Fruit fly (Drosophila melanogaster) whole organism, embryonic: ENCODE results near the gene CG3224.
A peak's percentile ranks its signal among the peaks of the same experiment; 100 is the strongest.

Source experiments
- B-H2 ChIP-seq: fragments of 200-800 bp; sonication (Bioruptor generic); optimal IDR thresholded peaks from 2 replicates; lab custom pipeline; 2018; ENCODE audit warnings: missing biosample characterization, mild to moderate bottlenecking, missing genetic modification characterization
- Bdp1 ChIP-seq: fragments of 200-800 bp; sonication (Bioruptor generic); optimal IDR thresholded peaks from 3 replicates; lab custom pipeline; 2016; ENCODE audit warnings: missing biosample characterization, missing genetic modification characterization
- CG10321 ChIP-seq: fragments of 200-800 bp; sonication (Bioruptor generic); IDR thresholded peaks from 2 replicates; pipeline ENCODE4 v1.3.6; 2022; ENCODE audit warnings: missing biosample characterization, missing genetic modification characterization
- CG11560 ChIP-seq: fragments of 200-800 bp; sonication (Bioruptor generic); IDR thresholded peaks from 3 replicates; pipeline ENCODE4 v1.3.6; 2022; ENCODE audit warnings: missing biosample characterization, missing genetic modification characterization
- CG12104 ChIP-seq: fragments of 200-800 bp; sonication (Bioruptor generic); optimal IDR thresholded peaks from 3 replicates; lab custom pipeline; 2016; ENCODE audit warnings: missing biosample characterization, missing genetic modification characterization
- CG12155 ChIP-seq: fragments of 200-800 bp; sonication (Bioruptor generic); optimal IDR thresholded peaks from 3 replicates; lab custom pipeline; 2016; ENCODE audit warnings: missing biosample characterization, missing genetic modification characterization
- CG12236 ChIP-seq: fragments of 200-800 bp; sonication (Bioruptor generic); optimal IDR thresholded peaks from 2 replicates; lab custom pipeline; 2016; ENCODE audit warnings: missing biosample characterization, missing genetic modification characterization
- CG12659 ChIP-seq: fragments of 200-800 bp; sonication (Bioruptor generic); optimal IDR thresholded peaks from 3 replicates; lab custom pipeline; 2017; ENCODE audit warnings: mild to moderate bottlenecking, missing biosample characterization, missing genetic modification reagents, missing genetic modification characterization
- CG13287 ChIP-seq: fragments of 200-800 bp; sonication (Bioruptor generic); IDR thresholded peaks from 2 replicates; pipeline ENCODE4 v1.3.6; 2022; ENCODE audit warnings: missing biosample characterization, missing genetic modification characterization; ENCODE audit not compliant: partially characterized antibody
- CG13775 ChIP-seq: fragments of 200-800 bp; sonication (Bioruptor generic); optimal IDR thresholded peaks from 3 replicates; lab custom pipeline; 2017; ENCODE audit warnings: missing biosample characterization, mild to moderate bottlenecking, missing genetic modification characterization
- CG16779 ChIP-seq: fragments of 200-800 bp; sonication (Bioruptor generic); IDR thresholded peaks from 2 replicates; pipeline ENCODE4 v1.3.6; 2022; ENCODE audit warnings: missing biosample characterization, missing genetic modification characterization
- CG17568 ChIP-seq: fragments of 200-800 bp; sonication (Bioruptor generic); optimal IDR thresholded peaks from 2 replicates; lab custom pipeline; 2018; ENCODE audit warnings: missing biosample characterization, mild to moderate bottlenecking, missing genetic modification characterization, moderate library complexity
- CG1832 ChIP-seq: fragments of 200-800 bp; sonication (Bioruptor generic); optimal IDR thresholded peaks from 2 replicates; lab custom pipeline; 2017; ENCODE audit warnings: missing biosample characterization, mild to moderate bottlenecking, missing genetic modification characterization, inconsistent platforms
- CG18476 ChIP-seq: fragments of 200-800 bp; sonication (Bioruptor generic); optimal IDR thresholded peaks from 2 replicates; lab custom pipeline; 2016; ENCODE audit warnings: missing biosample characterization, mild to moderate bottlenecking, missing genetic modification characterization
- CG2120 ChIP-seq: fragments of 200-800 bp; sonication (Bioruptor generic); optimal IDR thresholded peaks from 3 replicates; lab custom pipeline; 2016; ENCODE audit warnings: missing biosample characterization, missing genetic modification characterization
- CG32532 ChIP-seq: fragments of 200-800 bp; sonication (Bioruptor generic); IDR thresholded peaks from 2 replicates; pipeline ENCODE4 v1.3.6; 2022; ENCODE audit warnings: missing biosample characterization, missing genetic modification characterization
- CG3407 ChIP-seq: fragments of 200-800 bp; sonication (Bioruptor generic); optimal IDR thresholded peaks from 2 replicates; lab custom pipeline; 2018; ENCODE audit warnings: missing biosample characterization, mild to moderate bottlenecking, missing genetic modification characterization
- CG3847 ChIP-seq: fragments of 200-800 bp; sonication (Bioruptor generic); IDR thresholded peaks from 2 replicates; pipeline ENCODE4 v1.3.6; 2022; ENCODE audit warnings: missing biosample characterization, missing genetic modification characterization
- CG5180 ChIP-seq: fragments of 200-800 bp; sonication (Bioruptor generic); optimal IDR thresholded peaks from 3 replicates; lab custom pipeline; 2017; ENCODE audit warnings: missing biosample characterization, missing genetic modification characterization, mild to moderate bottlenecking, moderate library complexity, missing genetic modification reagents
- CG6765 ChIP-seq: fragments of 200-800 bp; sonication (Bioruptor generic); optimal IDR thresholded peaks from 3 replicates; lab custom pipeline; 2017; ENCODE audit warnings: missing biosample characterization, mild to moderate bottlenecking, missing genetic modification characterization
- CG7556 ChIP-seq: fragments of 200-800 bp; sonication (Bioruptor generic); optimal IDR thresholded peaks from 2 replicates; lab custom pipeline; 2017; ENCODE audit warnings: missing biosample characterization, mild to moderate bottlenecking, missing genetic modification characterization
- CG8944 ChIP-seq: fragments of 200-800 bp; sonication (Bioruptor generic); optimal IDR thresholded peaks from 3 replicates; lab custom pipeline; 2016; ENCODE audit warnings: missing biosample characterization, missing genetic modification characterization
- CrebB ChIP-seq: fragments of 200-800 bp; sonication (Bioruptor generic); optimal IDR thresholded peaks from 3 replicates; lab custom pipeline; 2018; ENCODE audit warnings: missing biosample characterization, mild to moderate bottlenecking, missing genetic modification characterization
- D ChIP-seq, 2 experiments: fragments of 200-800 bp in 1 of 2; fragments of >200 bp in 1 of 2; sonication (Bioruptor generic) in 1 of 2; optimal IDR thresholded peaks; 2 replicates in 1 of 2; 3 replicates in 1 of 2; lab custom pipeline; 2017; ENCODE audit warnings: mild to moderate bottlenecking in 1 of 2, missing biosample characterization in 1 of 2, missing genetic modification characterization in 1 of 2, missing genetic modification reagents in 1 of 2
- D19B ChIP-seq: fragments of 200-800 bp; sonication (Bioruptor generic); optimal IDR thresholded peaks from 2 replicates; lab custom pipeline; 2017; ENCODE audit warnings: missing biosample characterization, mild to moderate bottlenecking, missing genetic modification characterization
- Dref ChIP-seq: fragments of 200-800 bp; sonication (Bioruptor generic); IDR thresholded peaks from 2 replicates; pipeline ENCODE4 v1.3.6; 2022; ENCODE audit warnings: missing biosample characterization, missing genetic modification characterization
- E2f2 ChIP-seq: fragments of 200-800 bp; sonication (Bioruptor generic); IDR thresholded peaks from 2 replicates; pipeline ENCODE4 v1.3.6; 2022; ENCODE audit warnings: missing biosample characterization, missing genetic modification characterization
- Ets97D ChIP-seq: fragments of 200-800 bp; sonication (Bioruptor generic); optimal IDR thresholded peaks from 3 replicates; lab custom pipeline; 2016; ENCODE audit warnings: missing biosample characterization, missing genetic modification characterization
- Hr39 ChIP-seq: fragments of >200 bp; optimal IDR thresholded peaks from 2 replicates; lab custom pipeline; 2017
- Kr ChIP-seq: fragments of 200-800 bp; sonication (Bioruptor generic); optimal IDR thresholded peaks from 2 replicates; lab custom pipeline; 2017; ENCODE audit warnings: missing biosample characterization, mild to moderate bottlenecking, missing genetic modification characterization
- MESR4 ChIP-seq: fragments of 200-800 bp; sonication (Bioruptor generic); optimal IDR thresholded peaks from 2 replicates; lab custom pipeline; 2018; ENCODE audit warnings: missing biosample characterization, mild to moderate bottlenecking, missing genetic modification characterization, moderate library complexity
- Med ChIP-seq: fragments of 200-800 bp; sonication (Bioruptor generic); peaks from one replicate; lab custom pipeline; 2016; ENCODE audit warnings: missing biosample characterization, missing genetic modification characterization, mild to moderate bottlenecking, inconsistent platforms, moderate library complexity
- NC2α ChIP-seq: fragments of 200-800 bp; sonication (Bioruptor generic); optimal IDR thresholded peaks from 2 replicates; lab custom pipeline; 2016; ENCODE audit warnings: missing biosample characterization, missing genetic modification characterization
- Nf-YA ChIP-seq: fragments of 200-800 bp; sonication (Bioruptor generic); IDR thresholded peaks from 2 replicates; pipeline ENCODE4 v1.3.6; 2022; ENCODE audit warnings: missing biosample characterization, missing genetic modification characterization
- Nf-YC ChIP-seq: fragments of 200-800 bp; optimal IDR thresholded peaks from 3 replicates; lab custom pipeline; 2019; ENCODE audit warnings: missing biosample characterization, mild to moderate bottlenecking, missing genetic modification characterization, moderate library complexity
- Oli ChIP-seq: fragments of 200-800 bp; sonication (Bioruptor generic); optimal IDR thresholded peaks from 2 replicates; lab custom pipeline; 2018; ENCODE audit warnings: missing biosample characterization, mild to moderate bottlenecking, missing genetic modification characterization, moderate library complexity
- Stat92E ChIP-seq, 3 experiments: fragments of >200 bp in 2 of 3; fragments of 200-800 bp in 1 of 3; sonication (Bioruptor generic) in 1 of 3; optimal IDR thresholded peaks; 2 replicates each; lab custom pipeline; 2017 to 2019; ENCODE audit warnings: missing biosample characterization in 3 of 3, missing genetic modification characterization in 3 of 3, mild to moderate bottlenecking in 1 of 3, moderate library complexity in 1 of 3
- Tbp ChIP-seq: fragments of >200 bp; optimal IDR thresholded peaks from 2 replicates; lab custom pipeline; 2018; ENCODE audit warnings: missing biosample characterization, missing genetic modification characterization
- Xbp1 ChIP-seq: fragments of 200-800 bp; sonication (Bioruptor generic); optimal IDR thresholded peaks from 3 replicates; lab custom pipeline; 2016; ENCODE audit warnings: missing biosample characterization, mild to moderate bottlenecking, missing genetic modification characterization
- ase ChIP-seq: fragments of 200-800 bp; sonication (Bioruptor generic); IDR thresholded peaks from 3 replicates; pipeline ENCODE4 v1.3.6; 2022; ENCODE audit warnings: missing biosample characterization, missing genetic modification characterization
- bigmax ChIP-seq: fragments of 200-800 bp; sonication (Bioruptor generic); optimal IDR thresholded peaks from 2 replicates; lab custom pipeline; 2018; ENCODE audit warnings: missing biosample characterization, mild to moderate bottlenecking, missing genetic modification characterization
- hth ChIP-seq: fragments of >200 bp; optimal IDR thresholded peaks from 2 replicates; lab custom pipeline; 2017; ENCODE audit warnings: inconsistent platforms
- insv ChIP-seq, 2 experiments: fragments of 200-800 bp; sonication (Bioruptor generic); optimal IDR thresholded peaks; 3 replicates each; lab custom pipeline; 2016 to 2018; ENCODE audit warnings: missing biosample characterization in 2 of 2, missing genetic modification characterization in 2 of 2
- jing ChIP-seq: fragments of 200-800 bp; sonication (Bioruptor generic); optimal IDR thresholded peaks from 2 replicates; lab custom pipeline; 2018; ENCODE audit warnings: missing biosample characterization, mild to moderate bottlenecking, missing genetic modification characterization
- ken ChIP-seq: fragments of 200-800 bp; sonication (Bioruptor generic); IDR thresholded peaks from 3 replicates; pipeline ENCODE4 v1.3.6; 2022; ENCODE audit warnings: missing biosample characterization, missing genetic modification characterization
- lab ChIP-seq: fragments of 200-800 bp; sonication (Bioruptor generic); optimal IDR thresholded peaks from 3 replicates; lab custom pipeline; 2017; ENCODE audit warnings: missing biosample characterization, missing genetic modification characterization, mild to moderate bottlenecking, moderate library complexity, missing genetic modification reagents
- lbe ChIP-seq: fragments of 200-800 bp; sonication (Bioruptor generic); optimal IDR thresholded peaks from 2 replicates; lab custom pipeline; 2016; ENCODE audit warnings: missing biosample characterization, mild to moderate bottlenecking, missing genetic modification characterization
- nmo ChIP-seq: fragments of 200-800 bp; sonication (Bioruptor generic); optimal IDR thresholded peaks from 2 replicates; lab custom pipeline; 2018; ENCODE audit warnings: missing biosample characterization, mild to moderate bottlenecking, missing genetic modification characterization, moderate library complexity
- nom ChIP-seq: fragments of 200-800 bp; sonication (Bioruptor generic); optimal IDR thresholded peaks from 2 replicates; lab custom pipeline; 2017; ENCODE audit warnings: missing biosample characterization, missing genetic modification characterization, mild to moderate bottlenecking, moderate library complexity, missing genetic modification reagents
- pros ChIP-seq: fragments of 200-800 bp; sonication (Bioruptor generic); optimal IDR thresholded peaks from 3 replicates; lab custom pipeline; 2019; ENCODE audit warnings: missing biosample characterization, mild to moderate bottlenecking, missing genetic modification characterization, moderate library complexity

CG3224 gene

dm6 chrX:6696467-6696866 is 35.2 kb upstream of the CG3224 start:
- TF ChIP-seq Nf-YC (tag; lab: Kevin White, UChicago) (peak; percentile 67), Oli (tag; lab: Kevin White, UChicago) (peak; percentile 66), Kr (GFP tag; lab: Kevin White, UChicago) (no peak), MESR4 (GFP tag; lab: Kevin White, UChicago) (no peak), lbe (GFP tag; lab: Kevin White, UChicago) (peak; percentile 7), CrebB (tag; lab: Kevin White, UChicago) (peak; percentile 28), bigmax (GFP tag; lab: Kevin White, UChicago) (no peak), Med (peak; percentile 86), CG17568 (GFP tag; lab: Kevin White, UChicago) (peak; percentile 88), CG13287 (no peak), CG3847 (GFP tag; lab: Robert Waterston, UW) (peak; percentile 59; the same call in 1 of the 2 replicates), CG12155 (GFP tag; lab: Kevin White, UChicago) (peak; percentile 52), CG32532 (GFP tag; lab: Robert Waterston, UW) (peak; percentile 72; the same call in 1 of the 2 replicates), Hr39 (no peak), CG5180 (GFP tag; lab: Kevin White, UChicago) (peak; percentile 58), CG6765 (GFP tag; lab: Kevin White, UChicago) (peak; percentile 78), CG8944 (GFP tag; lab: Kevin White, UChicago) (no peak), Stat92E (GFP tag; optimal IDR thresholded peaks at IDR 0.05; lab: Kevin White, UChicago) (no peak), Xbp1 (GFP tag; lab: Kevin White, UChicago) (peak; percentile 61), Ets97D (GFP tag; lab: Kevin White, UChicago) (peak; percentile 10), CG7556 (peak; percentile 84), Tbp (no peak), nom (GFP tag; lab: Kevin White, UChicago) (peak; percentile 79), ase (GFP tag; lab: Robert Waterston, UW) (peak; percentile 50; the same call in 1 of the 3 replicates), CG12104 (GFP tag; lab: Kevin White, UChicago) (peak; percentile 44), E2f2 (peak; percentile 56; the same call in 1 of the 2 replicates), CG12659 (GFP tag; lab: Kevin White, UChicago) (peak; percentile 72), Dref (GFP tag; lab: Robert Waterston, UW) (no peak), CG3407 (GFP tag; lab: Kevin White, UChicago) (peak; percentile 16), NC2α (GFP tag; lab: Kevin White, UChicago) (no peak), pros (GFP tag; lab: Kevin White, UChicago) (peak; percentile 33), D (optimal IDR thresholded peaks at IDR 0.05; lab: Kevin White, UChicago) (no peak), D (GFP tag; optimal IDR thresholded peaks at IDR 0.05; lab: Kevin White, UChicago) (peak; percentile 30), insv (GFP tag; optimal IDR thresholded peaks at IDR 0.05; lab: Kevin White, UChicago) (peak in 1 of 2 experiments; percentile 31), CG11560 (0 out of 3 replicates have a peak, but pooled peaks have one; percentile 16), D19B (GFP tag; lab: Kevin White, UChicago) (peak; percentile 59), CG18476 (GFP tag; lab: Kevin White, UChicago) (peak; percentile 68), Nf-YA (GFP tag; lab: Robert Waterston, UW) (no peak), jing (no peak), B-H2 (peak; percentile 84), CG10321 (GFP tag; lab: Robert Waterston, UW) (0 out of 2 replicates have a peak, but pooled peaks have one; percentile 33), hth (lab: Kevin White, UChicago) (no peak), CG13775 (GFP tag; lab: Kevin White, UChicago) (peak; percentile 69), ken (GFP tag; lab: Robert Waterston, UW) (peak; percentile 70), Bdp1 (peak; percentile 42), CG16779 (GFP tag; lab: Robert Waterston, UW) (0 out of 2 replicates have a peak, but pooled peaks have one; percentile 17), CG1832 (no peak), CG2120 (GFP tag; lab: Kevin White, UChicago) (peak; percentile 79), lab (GFP tag; lab: Kevin White, UChicago) (peak; percentile 89), nmo (GFP tag; lab: Kevin White, UChicago) (peak; percentile 54), CG12236 (GFP tag; lab: Kevin White, UChicago) (no peak)
